Worm (Caenorhabditis elegans) whole organism, L2 larva: ENCODE results near the gene Y82E9BR.18.

Experiments
- C34F6.9 ChIP-seq: fragments of 150-350 bp; optimal IDR thresholded peaks from 2 replicates; lab custom pipeline; 2014; ENCODE audit warnings: missing biosample characterization, missing genetic modification characterization
- R02D3.7 ChIP-seq: fragments of 150-350 bp; optimal IDR thresholded peaks from 2 replicates; lab custom pipeline; 2014; ENCODE audit warnings: missing biosample characterization, missing genetic modification characterization
- Y55F3AM.14 ChIP-seq: fragments of 200-800 bp; sonication (Bioruptor generic); optimal IDR thresholded peaks from 2 replicates; lab custom pipeline; 2018; ENCODE audit warnings: mild to moderate bottlenecking, missing genetic modification characterization, missing compliant biosample characterization
- ZK546.5 ChIP-seq: sonication (generic microtip); optimal IDR thresholded peaks from 2 replicates; lab custom pipeline; 2017; ENCODE audit warnings: missing biosample characterization, missing genetic modification characterization
- alr-1 ChIP-seq: fragments of 150-350 bp; optimal IDR thresholded peaks from 2 replicates; lab custom pipeline; 2014; ENCODE audit warnings: missing biosample characterization, missing genetic modification characterization
- aly-2 ChIP-seq: fragments of 150-350 bp; optimal IDR thresholded peaks from 2 replicates; lab custom pipeline; 2014; ENCODE audit warnings: missing biosample characterization, missing genetic modification characterization
- ama-1 ChIP-seq: fragments of 150-350 bp; optimal IDR thresholded peaks from 2 replicates; lab custom pipeline; 2018; ENCODE audit warnings: inconsistent platforms
- blmp-1 ChIP-seq: sonication (generic microtip); optimal IDR thresholded peaks from 2 replicates; lab custom pipeline; 2017; ENCODE audit warnings: missing genetic modification characterization, mild to moderate bottlenecking, missing compliant biosample characterization, antibody characterized with exemption, moderate library complexity; ENCODE audit not compliant: insufficient read depth
- ceh-16 ChIP-seq: fragments of 150-350 bp; optimal IDR thresholded peaks from 2 replicates; lab custom pipeline; 2014; ENCODE audit warnings: missing biosample characterization, missing genetic modification characterization
- crh-2 ChIP-seq: sonication (generic microtip); optimal IDR thresholded peaks from 2 replicates; lab custom pipeline; 2017; ENCODE audit warnings: missing biosample characterization, missing genetic modification characterization
- dmd-4 ChIP-seq: sonication (generic microtip); optimal IDR thresholded peaks from 2 replicates; lab custom pipeline; 2017; ENCODE audit warnings: missing biosample characterization, missing genetic modification characterization
- egl-27 ChIP-seq: sonication (generic microtip); optimal IDR thresholded peaks from 3 replicates; lab custom pipeline; 2017; ENCODE audit warnings: missing biosample characterization, missing genetic modification reagents, missing genetic modification characterization
- elt-1 ChIP-seq: fragments of 150-350 bp; optimal IDR thresholded peaks from 2 replicates; lab custom pipeline; 2014; ENCODE audit warnings: missing biosample characterization, missing genetic modification characterization
- elt-3 ChIP-seq: sonication (generic microtip); optimal IDR thresholded peaks from 2 replicates; lab custom pipeline; 2017; ENCODE audit warnings: missing biosample characterization, missing genetic modification characterization
- fos-1 ChIP-seq: fragments of 150-350 bp; optimal IDR thresholded peaks from 2 replicates; lab custom pipeline; 2014; ENCODE audit warnings: missing biosample characterization, missing genetic modification characterization
- lin-11 ChIP-seq: fragments of 150-350 bp; sonication (generic microtip); optimal IDR thresholded peaks from 2 replicates; lab custom pipeline; 2014; ENCODE audit warnings: missing biosample characterization, missing genetic modification characterization, inconsistent platforms, mixed read lengths
- lin-13 ChIP-seq: fragments of 150-350 bp; optimal IDR thresholded peaks from 2 replicates; lab custom pipeline; 2014; ENCODE audit warnings: missing biosample characterization, missing genetic modification reagents, missing genetic modification characterization
- lin-39 ChIP-seq: fragments of 150-350 bp; optimal IDR thresholded peaks from 2 replicates; lab custom pipeline; 2014; ENCODE audit warnings: missing biosample characterization, missing genetic modification reagents, missing genetic modification characterization
- lsy-2 ChIP-seq, 2 experiments: fragments of 150-350 bp in 1 of 2; sonication (generic microtip) in 1 of 2; optimal IDR thresholded peaks; 2 replicates each; lab custom pipeline; 2014 to 2017; ENCODE audit warnings: missing biosample characterization in 2 of 2, missing genetic modification characterization in 2 of 2
- mab-5 ChIP-seq: fragments of 150-350 bp; optimal IDR thresholded peaks from 2 replicates; lab custom pipeline; 2014; ENCODE audit warnings: missing biosample characterization, missing genetic modification characterization
- mbf-1 ChIP-seq: sonication (generic microtip); optimal IDR thresholded peaks from 2 replicates; lab custom pipeline; 2017; ENCODE audit warnings: missing biosample characterization, missing genetic modification characterization
- mdl-1 ChIP-seq, 2 experiments: fragments of 150-350 bp in 1 of 2; sonication (generic microtip) in 1 of 2; optimal IDR thresholded peaks; 2 replicates each; lab custom pipeline; 2017; ENCODE audit warnings: missing biosample characterization in 2 of 2, missing genetic modification characterization in 2 of 2
- nhr-10 ChIP-seq: sonication (generic microtip); optimal IDR thresholded peaks from 2 replicates; lab custom pipeline; 2017; ENCODE audit warnings: missing biosample characterization, missing genetic modification characterization
- nhr-12 ChIP-seq: fragments of 150-350 bp; optimal IDR thresholded peaks from 2 replicates; lab custom pipeline; 2014; ENCODE audit warnings: missing biosample characterization, missing genetic modification characterization
- nhr-129 ChIP-seq: fragments of 150-350 bp; optimal IDR thresholded peaks from 2 replicates; lab custom pipeline; 2014; ENCODE audit warnings: missing biosample characterization, missing genetic modification characterization
- nhr-21 ChIP-seq: fragments of 150-350 bp; optimal IDR thresholded peaks from 2 replicates; lab custom pipeline; 2014; ENCODE audit warnings: missing biosample characterization, missing genetic modification characterization
- nhr-23 ChIP-seq: fragments of 150-350 bp; optimal IDR thresholded peaks from 2 replicates; lab custom pipeline; 2014; ENCODE audit warnings: missing biosample characterization, missing genetic modification reagents, missing genetic modification characterization
- nhr-237 ChIP-seq: fragments of 150-350 bp; optimal IDR thresholded peaks from 2 replicates; lab custom pipeline; 2014; ENCODE audit warnings: missing biosample characterization, missing genetic modification characterization
- nhr-25 ChIP-seq: fragments of 150-350 bp; sonication (generic microtip); optimal IDR thresholded peaks from 3 replicates; lab custom pipeline; 2014; ENCODE audit warnings: missing biosample characterization, missing genetic modification characterization
- nhr-77 ChIP-seq: fragments of 150-350 bp; optimal IDR thresholded peaks from 2 replicates; lab custom pipeline; 2014; ENCODE audit warnings: missing biosample characterization, missing genetic modification characterization
- skn-1 ChIP-seq: sonication (generic microtip); optimal IDR thresholded peaks from 2 replicates; lab custom pipeline; 2017; ENCODE audit warnings: missing biosample characterization, missing genetic modification characterization
- sma-9 ChIP-seq, 2 experiments: fragments of 150-350 bp in 1 of 2; sonication (generic microtip) in 1 of 2; optimal IDR thresholded peaks; 2 replicates each; lab custom pipeline; 2014 to 2016; ENCODE audit warnings: missing genetic modification characterization in 2 of 2, mild to moderate bottlenecking in 1 of 2, missing biosample characterization in 1 of 2, missing compliant biosample characterization in 1 of 2, missing genetic modification reagents in 1 of 2, moderate library complexity in 1 of 2
- unc-39 ChIP-seq: fragments of 150-350 bp; optimal IDR thresholded peaks from 2 replicates; lab custom pipeline; 2014; ENCODE audit warnings: missing biosample characterization, missing genetic modification characterization
- unc-55 ChIP-seq: fragments of 150-350 bp; sonication (generic microtip); optimal IDR thresholded peaks from 3 replicates; lab custom pipeline; 2014; ENCODE audit warnings: missing biosample characterization, missing genetic modification reagents, missing genetic modification characterization
- unc-62 ChIP-seq: fragments of 150-350 bp; optimal IDR thresholded peaks from 2 replicates; lab custom pipeline; 2014; ENCODE audit warnings: missing biosample characterization, missing genetic modification reagents, missing genetic modification characterization
- zag-1 ChIP-seq: fragments of 150-350 bp; optimal IDR thresholded peaks from 2 replicates; lab custom pipeline; 2014; ENCODE audit warnings: missing biosample characterization, missing genetic modification characterization
- ztf-11 ChIP-seq: sonication (generic microtip); optimal IDR thresholded peaks from 2 replicates; lab custom pipeline; 2017; ENCODE audit warnings: missing biosample characterization, missing genetic modification characterization
- ztf-4 ChIP-seq: fragments of 150-350 bp; optimal IDR thresholded peaks from 2 replicates; lab custom pipeline; 2014; ENCODE audit warnings: missing biosample characterization, missing genetic modification characterization

The Y82E9BR.18 gene

DNA sequence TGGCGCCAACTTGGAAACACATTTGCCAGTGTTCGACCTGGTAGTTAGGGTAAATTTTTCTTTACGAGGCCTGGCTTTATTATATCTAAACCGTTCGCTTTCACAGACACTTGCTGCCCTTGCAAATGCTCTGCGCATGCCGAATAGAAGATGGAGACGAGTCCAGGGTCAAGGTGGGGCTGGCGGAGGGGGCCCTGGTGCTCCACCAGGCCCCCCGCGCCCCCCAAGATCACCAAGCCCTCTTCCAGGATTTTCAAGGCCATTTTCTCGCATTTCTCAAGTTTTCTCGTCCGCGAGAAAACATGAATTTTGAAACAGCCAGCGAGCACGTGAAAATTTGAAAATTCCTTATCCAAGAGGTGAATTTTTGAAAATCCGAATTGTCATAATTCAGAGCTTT lies 43.7 kb downstream of the Y82E9BR.18 start:
- TF ChIP-seq elt-1 (no peak), lsy-2 (tag; optimal IDR thresholded peaks at IDR 0.05; lab: Kevin White, UChicago) (no peak)
- TF ChIP-seq, all 48 proteins: peak for 0

ce11 chrIII:1436738-1437137 lies 46.6 kb downstream of the Y82E9BR.18 start:
- no peak for TF ChIP-seq unc-39
- TF ChIP-seq lsy-2 (tag; optimal IDR thresholded peaks at IDR 0.05; lab: Kevin White, UChicago), result peak; percentile 27 to 77

- no peak for TF ChIP-seq zag-1 (tag; lab: Kevin White, UChicago)
- no peak for TF ChIP-seq egl-27 (tag; lab: Kevin White, UChicago)
- TF ChIP-seq sma-9 (GFP tag; optimal IDR thresholded peaks at IDR 0.05; lab: Kevin White, UChicago), result no peak
- no peak for TF ChIP-seq sma-9 (tag; optimal IDR thresholded peaks at IDR 0.05; lab: Kevin White, UChicago)
- no peak for TF ChIP-seq unc-62 (GFP tag; lab: Kevin White, UChicago)
- TF ChIP-seq nhr-77, result no peak
- TF ChIP-seq nhr-129 (tag; lab: Kevin White, UChicago), result no peak
- TF ChIP-seq unc-55 (GFP tag; lab: Kevin White, UChicago), result peak; percentile 12
- peak in 1 of 2 experiments; percentile 44 for TF ChIP-seq lsy-2 (tag; optimal IDR thresholded peaks at IDR 0.05; lab: Kevin White, UChicago)
- TF ChIP-seq C34F6.9 (tag; lab: Kevin White, UChicago), result peak; percentile 16
- peak in 1 of 2 experiments; percentile 24 for TF ChIP-seq mdl-1 (tag; optimal IDR thresholded peaks at IDR 0.05; lab: Kevin White, UChicago)
Observed at ce11 chrIII:1429920-1430437, 53.3 kb downstream of the Y82E9BR.18 start.

ce11 chrIII:1429275-1429674 lies 54.0 kb downstream of the Y82E9BR.18 start:
- TF ChIP-seq aly-2 (no peak), unc-39 (no peak), egl-27 (tag; lab: Kevin White, UChicago) (no peak)
- TF ChIP-seq, all 48 proteins: peak for 0

- TF ChIP-seq nhr-23 (tag; lab: Kevin White, UChicago) (no peak), skn-1 (tag; lab: Kevin White, UChicago) (no peak)
Observed at ce11 chrIII:1428448-1428847, 54.9 kb downstream of the Y82E9BR.18 start.

DNA sequence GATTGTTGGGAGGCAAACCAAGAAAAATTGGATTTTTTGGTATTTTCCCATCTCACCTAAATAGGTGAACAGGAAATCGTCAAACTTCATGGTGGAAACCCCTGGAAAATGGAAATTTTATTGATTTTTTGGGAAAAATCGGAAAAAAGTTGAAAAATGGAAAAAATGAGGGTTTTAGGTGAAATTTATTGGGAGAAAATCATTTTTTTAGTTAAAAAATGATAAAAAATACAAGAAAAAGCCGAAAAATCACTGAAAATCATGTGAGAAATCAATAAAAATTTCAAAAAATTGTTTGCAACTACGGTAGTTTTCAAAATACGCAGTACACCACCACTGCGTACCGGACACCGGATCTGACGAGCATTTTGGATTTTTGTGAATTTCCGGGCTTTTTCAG lies 56.2 kb downstream of the Y82E9BR.18 start, which contains the start of gene lelo-2:
TSS of gene lelo-2 (minus strand) at position 101 of the 400 bp plus-strand sequence.
- TF ChIP-seq Y55F3AM.14 (GFP tag; lab: Kevin White, UChicago), result no peak
- no peak for TF ChIP-seq nhr-77
- TF ChIP-seq mbf-1 (tag; lab: Kevin White, UChicago), result no peak
- TF ChIP-seq nhr-12 (tag; lab: Kevin White, UChicago), result no peak
- no peak for TF ChIP-seq mdl-1 (tag; optimal IDR thresholded peaks at IDR 0.05; lab: Kevin White, UChicago)
- no peak for TF ChIP-seq nhr-10 (tag; lab: Kevin White, UChicago)
- no peak for TF ChIP-seq skn-1 (tag; lab: Kevin White, UChicago)
- no peak for TF ChIP-seq alr-1 (tag; lab: Kevin White, UChicago)
- no peak for TF ChIP-seq ZK546.5 (tag; lab: Kevin White, UChicago)
- TF ChIP-seq aly-2, result no peak
- TF ChIP-seq dmd-4, result no peak
- TF ChIP-seq unc-55 (GFP tag; lab: Kevin White, UChicago), result no peak
- no peak for TF ChIP-seq ceh-16 (tag; lab: Kevin White, UChicago)
- no peak for TF ChIP-seq nhr-25 (tag; lab: Kevin White, UChicago)
- no peak for TF ChIP-seq nhr-129 (tag; lab: Kevin White, UChicago)
- TF ChIP-seq lin-11 (tag; lab: Kevin White, UChicago), result no peak

- TF ChIP-seq unc-39 (no peak), C34F6.9 (tag; lab: Kevin White, UChicago) (peak; percentile 45), ztf-11 (tag; lab: Kevin White, UChicago) (no peak), ceh-16 (tag; lab: Kevin White, UChicago) (no peak), ama-1 (lab: Kevin White, UChicago) (no peak), lin-39 (tag; lab: Kevin White, UChicago) (no peak), Y55F3AM.14 (GFP tag; lab: Kevin White, UChicago) (peak; percentile 42), mab-5 (peak; percentile 35), nhr-21 (tag; lab: Kevin White, UChicago) (peak; percentile 14), ztf-4 (tag; lab: Kevin White, UChicago) (no peak), ZK546.5 (tag; lab: Kevin White, UChicago) (no peak), alr-1 (tag; lab: Kevin White, UChicago) (no peak), dmd-4 (no peak), unc-62 (GFP tag; lab: Kevin White, UChicago) (no peak), blmp-1 (tag; lab: Kevin White, UChicago) (no peak), lin-11 (tag; lab: Kevin White, UChicago) (peak; percentile 50), R02D3.7 (tag; lab: Kevin White, UChicago) (no peak), elt-3 (tag; lab: Kevin White, UChicago) (no peak), egl-27 (tag; lab: Kevin White, UChicago) (no peak), crh-2 (tag; lab: Kevin White, UChicago) (peak; percentile 8), nhr-129 (tag; lab: Kevin White, UChicago) (peak; percentile 32), lin-13 (GFP tag; lab: Kevin White, UChicago) (peak; percentile 88), nhr-77 (no peak), fos-1 (tag; lab: Kevin White, UChicago) (peak; percentile 34), nhr-237 (tag; lab: Kevin White, UChicago) (no peak)
Observed at ce11 chrIII:1424305-1424704, 59.0 kb downstream of the Y82E9BR.18 start.
